Worm (Caenorhabditis elegans) whole organism, early embryonic: ENCODE results near the gene nhr-142.

ENCODE experiments used
- aly-1 ChIP-seq: sonication (generic microtip); optimal IDR thresholded peaks from 2 replicates; lab custom pipeline; 2016; ENCODE audit warnings: missing genetic modification characterization, missing compliant biosample characterization
- ama-1 ChIP-seq: fragments of 150-350 bp; optimal IDR thresholded peaks from 2 replicates; lab custom pipeline; 2014
- hnd-1 ChIP-seq: sonication (generic microtip); optimal IDR thresholded peaks from 2 replicates; lab custom pipeline; 2016; ENCODE audit warnings: missing genetic modification characterization, missing compliant biosample characterization
- scrt-1 ChIP-seq: fragments of 200-800 bp; sonication (Bioruptor generic); IDR thresholded peaks from 2 replicates; pipeline ENCODE4 v1.3.6; 2022; ENCODE audit warnings: missing genetic modification characterization, missing compliant biosample characterization

DNA sequence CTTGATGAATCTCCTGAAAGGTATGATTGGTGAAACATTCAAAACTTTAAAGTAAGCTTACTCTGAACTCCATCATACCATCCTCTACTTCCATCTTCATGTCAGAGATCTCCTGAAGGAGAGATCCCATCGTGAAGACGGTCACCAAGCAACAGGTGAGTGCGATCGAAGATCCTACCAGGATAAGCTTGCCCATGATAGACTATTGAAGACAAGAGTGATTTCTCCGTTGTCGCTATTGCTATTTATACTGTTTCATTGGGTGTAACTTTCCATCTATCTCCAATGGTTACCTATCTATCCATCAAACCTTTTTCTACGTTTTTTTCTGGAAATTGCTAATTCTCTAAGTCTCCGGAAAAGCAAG is 46.2 kb upstream of the nhr-142 start, which contains the start of gene col-140:
- no peak for TF ChIP-seq ama-1
- no peak for TF ChIP-seq scrt-1
- TF ChIP-seq hnd-1 (tag; lab: Kevin White, UChicago), result no peak
- TF ChIP-seq aly-1, result no peak
